Worm (Caenorhabditis elegans): Measurements from ENCODE around the gene C35A5.5.

ce11 chrV:10468190-10468589 is 37.5 kb upstream of the C35A5.5 start, which contains the start of gene egl-9:
- no peak for TF ChIP-seq flt-1 (GFP tag; IDR thresholded peaks at IDR 0.05)
- TF ChIP-seq tab-1 (GFP tag; IDR thresholded peaks at IDR 0.05), result no peak
- no peak for TF ChIP-seq cog-1 (tag; optimal IDR thresholded peaks at IDR 0.05)
- no peak for TF ChIP-seq T22C8.4 (GFP tag; IDR thresholded peaks at IDR 0.05)
- no peak for TF ChIP-seq ref-1 (GFP tag; conservative IDR thresholded peaks at IDR 0.05)
- no peak for TF ChIP-seq ztf-23 (GFP tag; IDR thresholded peaks at IDR 0.05)
- TF ChIP-seq ztf-29 (GFP tag; IDR thresholded peaks at IDR 0.05), result no peak
- TF ChIP-seq med-1 (GFP tag; optimal IDR thresholded peaks at IDR 0.05; ENCODE audit: insufficient read depth), result no peak
- no peak for TF ChIP-seq klf-2 (GFP tag; conservative IDR thresholded peaks at IDR 0.05)
